Worm (Caenorhabditis elegans) whole organism, early embryonic: ENCODE measurements around the gene Y48B6A.1.

ENCODE experiments used
- B0310.2 ChIP-seq: sonication (generic microtip); optimal IDR thresholded peaks from 2 replicates; lab custom pipeline; 2016; ENCODE audit warnings: mild to moderate bottlenecking, missing genetic modification characterization, missing compliant biosample characterization
- F13C5.2 ChIP-seq: sonication (generic microtip); optimal IDR thresholded peaks from 2 replicates; lab custom pipeline; 2017; ENCODE audit warnings: mild to moderate bottlenecking, missing genetic modification characterization, inconsistent platforms, missing compliant biosample characterization
- aly-1 ChIP-seq: sonication (generic microtip); optimal IDR thresholded peaks from 2 replicates; lab custom pipeline; 2016; ENCODE audit warnings: missing genetic modification characterization, missing compliant biosample characterization
- ama-1 ChIP-seq: fragments of 150-350 bp; optimal IDR thresholded peaks from 2 replicates; lab custom pipeline; 2014
- ceh-13 ChIP-seq: fragments of 200-800 bp; sonication (Bioruptor generic); optimal IDR thresholded peaks from 2 replicates; lab custom pipeline; 2018; ENCODE audit warnings: mild to moderate bottlenecking, missing genetic modification characterization, missing compliant biosample characterization
- ceh-36 ChIP-seq: sonication (generic microtip); optimal IDR thresholded peaks from 2 replicates; lab custom pipeline; 2016; ENCODE audit warnings: missing genetic modification characterization, inconsistent platforms, missing compliant biosample characterization
- ets-7 ChIP-seq: sonication (generic microtip); optimal IDR thresholded peaks from 2 replicates; lab custom pipeline; 2016; ENCODE audit warnings: missing genotype, missing genetic modification characterization, missing compliant biosample characterization
- flt-1 ChIP-seq: fragments of 200-800 bp; sonication (Bioruptor generic); IDR thresholded peaks from 2 replicates; pipeline ENCODE4 v1.3.6; 2022; ENCODE audit warnings: missing genetic modification characterization, missing compliant biosample characterization
- hmbx-1 ChIP-seq: sonication (generic microtip); optimal IDR thresholded peaks from 2 replicates; lab custom pipeline; 2016; ENCODE audit warnings: mild to moderate bottlenecking, missing genetic modification characterization, missing compliant biosample characterization
- hmg-4 ChIP-seq: fragments of 200-800 bp; sonication (Bioruptor generic); optimal IDR thresholded peaks from 2 replicates; lab custom pipeline; 2018; ENCODE audit warnings: mild to moderate bottlenecking, missing genetic modification characterization, missing compliant biosample characterization
- hnd-1 ChIP-seq: sonication (generic microtip); optimal IDR thresholded peaks from 2 replicates; lab custom pipeline; 2016; ENCODE audit warnings: missing genetic modification characterization, missing compliant biosample characterization
- pes-1 ChIP-seq: fragments of 200-800 bp; sonication (Bioruptor generic); IDR thresholded peaks from 2 replicates; pipeline ENCODE4 v1.3.6; 2022; ENCODE audit warnings: missing genetic modification reagents, missing genetic modification characterization, missing compliant biosample characterization
- scrt-1 ChIP-seq: fragments of 200-800 bp; sonication (Bioruptor generic); IDR thresholded peaks from 2 replicates; pipeline ENCODE4 v1.3.6; 2022; ENCODE audit warnings: missing genetic modification characterization, missing compliant biosample characterization
- sea-1 ChIP-seq: fragments of 200-800 bp; sonication (Bioruptor generic); conservative IDR thresholded peaks from 2 replicates; pipeline ENCODE4 v1.3.6; 2022; ENCODE audit warnings: missing genetic modification characterization, missing compliant biosample characterization
- tbx-11 ChIP-seq: fragments of 200-800 bp; sonication (Bioruptor generic); IDR thresholded peaks from 2 replicates; pipeline ENCODE4 v1.3.6; 2022; ENCODE audit warnings: missing genetic modification characterization, missing compliant biosample characterization
- tbx-37 ChIP-seq: fragments of 200-800 bp; sonication (Bioruptor generic); conservative IDR thresholded peaks from 2 replicates; pipeline ENCODE4 v1.3.6; 2022; ENCODE audit warnings: missing genetic modification reagents, missing genetic modification characterization, missing compliant biosample characterization
- tra-4 ChIP-seq: sonication (generic microtip); optimal IDR thresholded peaks from 2 replicates; lab custom pipeline; 2017; ENCODE audit warnings: missing genetic modification characterization, missing compliant biosample characterization

Y48B6A.1 gene

DNA sequence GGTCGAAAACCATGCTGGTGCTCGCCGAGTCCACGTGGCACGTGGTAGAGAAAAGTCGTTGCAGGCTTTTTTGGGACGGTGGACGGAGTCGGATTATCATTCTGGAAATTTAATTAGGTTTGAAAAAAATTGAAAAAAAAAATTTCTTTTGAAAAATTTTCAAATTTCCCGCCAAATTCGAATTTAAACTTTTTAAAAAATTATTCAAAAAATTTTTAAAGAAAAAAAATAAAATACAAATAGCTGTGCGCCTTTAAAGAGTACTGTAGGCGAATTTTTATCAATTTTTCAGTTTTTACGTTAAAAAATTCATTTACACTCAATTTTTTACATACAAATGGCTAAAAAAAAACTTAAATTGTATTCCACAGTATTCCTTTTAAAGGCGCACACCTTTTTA lies 27.3 kb downstream of the Y48B6A.1 start, which contains the start of gene K09E4.3:
Gene K09E4.3 (minus strand): TSS at position 101 of the 400 bp plus-strand sequence.
- TF ChIP-seq tbx-11 (GFP tag; lab: Robert Waterston, UW), result no peak
- no peak for TF ChIP-seq tra-4 (tag; lab: Kevin White, UChicago)
- no peak for TF ChIP-seq ceh-36 (tag; lab: Kevin White, UChicago)
- no peak for TF ChIP-seq flt-1 (GFP tag; lab: Robert Waterston, UW)
- TF ChIP-seq scrt-1, result no peak
- no peak for TF ChIP-seq hmg-4 (GFP tag; lab: Kevin White, UChicago)
- no peak for TF ChIP-seq sea-1 (GFP tag; lab: Robert Waterston, UW)
- no peak for TF ChIP-seq ets-7 (tag; lab: Kevin White, UChicago)
- TF ChIP-seq F13C5.2 (tag; lab: Kevin White, UChicago), result no peak
- TF ChIP-seq aly-1 (tag; lab: Kevin White, UChicago), result no peak
- no peak for TF ChIP-seq hmbx-1 (tag; lab: Kevin White, UChicago)
- TF ChIP-seq pes-1 (GFP tag; lab: Robert Waterston, UW), result no peak
- TF ChIP-seq tbx-37 (GFP tag; lab: Robert Waterston, UW), result no peak
- TF ChIP-seq B0310.2 (tag; lab: Kevin White, UChicago), result no peak
- no peak for TF ChIP-seq ama-1 (lab: Kevin White, UChicago)

DNA sequence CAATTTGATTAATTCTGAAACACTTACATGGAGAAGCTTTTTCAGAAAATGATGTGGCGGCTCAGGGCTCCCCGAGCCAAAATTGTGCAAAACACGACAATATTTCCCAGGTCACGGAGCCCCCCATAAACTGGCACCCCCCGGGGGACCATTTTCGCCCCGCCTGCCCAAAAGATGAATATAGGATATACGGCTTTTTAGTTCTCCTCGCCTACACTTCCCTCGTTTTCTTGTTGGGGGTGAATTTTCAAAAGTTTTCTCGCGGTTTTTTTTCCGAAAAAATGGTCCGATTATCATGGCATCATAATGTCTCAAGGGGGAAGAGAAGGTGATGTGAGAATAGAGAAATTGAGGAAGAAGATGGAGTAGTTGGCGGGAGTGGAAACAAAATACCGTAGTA lies 32.1 kb downstream of the Y48B6A.1 start, which contains the start of gene K09E4.4:
Gene K09E4.4 (minus strand): TSS at position 101 of the 400 bp plus-strand sequence.
- TF ChIP-seq F13C5.2 (tag; lab: Kevin White, UChicago), result no peak

ce11 chrII:14118391-14118790 lies 35.8 kb downstream of the Y48B6A.1 start:
- no peak for TF ChIP-seq scrt-1
- TF ChIP-seq flt-1 (GFP tag; lab: Robert Waterston, UW), result no peak
- no peak for TF ChIP-seq ama-1 (lab: Kevin White, UChicago)
- no peak for TF ChIP-seq tra-4 (tag; lab: Kevin White, UChicago)
- TF ChIP-seq ceh-36 (tag; lab: Kevin White, UChicago), result no peak
- no peak for TF ChIP-seq tbx-37 (GFP tag; lab: Robert Waterston, UW)
- no peak for TF ChIP-seq B0310.2 (tag; lab: Kevin White, UChicago)
- TF ChIP-seq hmg-4 (GFP tag; lab: Kevin White, UChicago), result no peak
- no peak for TF ChIP-seq ets-7 (tag; lab: Kevin White, UChicago)

DNA sequence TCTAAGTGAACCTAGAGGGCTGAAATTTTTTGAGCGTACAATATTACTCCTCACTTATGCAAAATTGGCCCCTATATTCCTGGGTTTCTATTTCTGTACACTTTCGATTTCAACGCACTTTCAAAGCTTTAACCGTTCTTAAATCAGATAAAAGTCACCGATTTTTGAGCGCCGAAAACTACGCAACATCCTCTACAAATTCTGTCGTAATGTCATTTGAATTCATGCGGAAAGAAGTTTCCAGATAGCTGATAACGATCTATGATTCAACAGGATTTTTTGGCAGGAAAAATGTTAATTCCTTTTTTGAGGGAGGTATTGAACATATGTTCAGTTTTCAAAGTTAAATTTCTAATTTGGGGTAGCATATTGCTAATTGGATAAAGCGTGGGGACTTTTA lies 41.3 kb downstream of the Y48B6A.1 start:
- TF ChIP-seq hnd-1 (tag; lab: Kevin White, UChicago) (no peak), tbx-37 (GFP tag; lab: Robert Waterston, UW) (no peak), ets-7 (tag; lab: Kevin White, UChicago) (no peak), F13C5.2 (tag; lab: Kevin White, UChicago) (no peak), pes-1 (GFP tag; lab: Robert Waterston, UW) (no peak), flt-1 (GFP tag; lab: Robert Waterston, UW) (no peak), ceh-13 (GFP tag; lab: Kevin White, UChicago) (no peak), hmbx-1 (tag; lab: Kevin White, UChicago) (no peak), ceh-36 (tag; lab: Kevin White, UChicago) (no peak), hmg-4 (GFP tag; lab: Kevin White, UChicago) (no peak), aly-1 (tag; lab: Kevin White, UChicago) (no peak), tra-4 (tag; lab: Kevin White, UChicago) (no peak), sea-1 (GFP tag; lab: Robert Waterston, UW) (no peak), tbx-11 (GFP tag; lab: Robert Waterston, UW) (no peak), ama-1 (lab: Kevin White, UChicago) (no peak)

DNA sequence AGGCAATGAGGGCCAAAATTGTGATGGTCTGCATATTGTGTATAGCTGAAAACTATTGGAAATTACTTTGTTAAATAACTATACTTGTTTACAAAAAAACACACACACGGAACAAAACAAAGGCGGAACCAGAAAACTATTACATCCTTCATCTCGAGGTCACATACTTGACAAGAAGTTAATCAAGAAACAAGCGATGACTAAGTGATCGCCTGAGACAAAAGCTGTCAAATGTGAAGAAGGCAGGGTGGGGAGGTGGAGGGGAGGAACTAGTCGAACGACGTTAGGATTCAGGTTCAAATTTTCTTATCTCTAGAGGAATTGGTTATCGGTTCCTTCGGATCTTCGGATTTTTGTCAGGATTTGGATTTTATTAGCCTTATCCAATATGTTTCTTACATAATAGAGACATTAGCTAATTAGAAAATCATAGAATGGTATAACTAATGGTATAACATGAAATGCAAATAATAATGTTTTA lies 44.9 kb downstream of the Y48B6A.1 start, which contains the start of gene cpg-7:
Gene cpg-7 (minus strand): TSS at position 51 of the 481 bp plus-strand sequence.
- TF ChIP-seq sea-1 (GFP tag; lab: Robert Waterston, UW) (no peak), flt-1 (GFP tag; lab: Robert Waterston, UW) (no peak), F13C5.2 (tag; lab: Kevin White, UChicago) (no peak), tbx-37 (GFP tag; lab: Robert Waterston, UW) (no peak), tra-4 (tag; lab: Kevin White, UChicago) (no peak), B0310.2 (tag; lab: Kevin White, UChicago) (no peak), scrt-1 (no peak), aly-1 (tag; lab: Kevin White, UChicago) (no peak), ets-7 (tag; lab: Kevin White, UChicago) (no peak), hmg-4 (GFP tag; lab: Kevin White, UChicago) (no peak), ceh-13 (GFP tag; lab: Kevin White, UChicago) (no peak), pes-1 (GFP tag; lab: Robert Waterston, UW) (no peak), ama-1 (lab: Kevin White, UChicago) (no peak), ceh-36 (tag; lab: Kevin White, UChicago) (no peak), hmbx-1 (tag; lab: Kevin White, UChicago) (no peak), hnd-1 (tag; lab: Kevin White, UChicago) (no peak), tbx-11 (GFP tag; lab: Robert Waterston, UW) (no peak)

DNA sequence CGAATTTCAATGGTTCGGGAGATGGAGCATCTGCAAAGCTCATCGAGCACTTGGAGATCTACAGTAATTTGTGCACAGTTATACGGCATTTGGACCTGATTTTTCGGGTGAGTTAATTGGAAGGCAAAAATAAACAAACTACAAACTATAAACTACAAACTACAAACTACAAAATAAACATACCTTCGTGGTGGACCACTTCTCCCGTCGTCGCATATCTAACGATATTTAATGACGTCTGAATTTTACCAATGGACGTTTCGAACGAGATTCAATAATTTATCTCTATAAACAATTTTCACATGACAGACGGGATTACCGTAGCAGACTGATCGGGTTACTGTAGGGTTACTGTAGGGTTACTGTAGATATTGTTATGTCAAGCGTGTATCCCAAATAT lies 48.0 kb downstream of the Y48B6A.1 start:
- TF ChIP-seq F13C5.2 (tag; lab: Kevin White, UChicago) (no peak), tbx-37 (GFP tag; lab: Robert Waterston, UW) (no peak), aly-1 (tag; lab: Kevin White, UChicago) (no peak), hnd-1 (tag; lab: Kevin White, UChicago) (no peak), hmg-4 (GFP tag; lab: Kevin White, UChicago) (no peak), ceh-36 (tag; lab: Kevin White, UChicago) (no peak)

DNA sequence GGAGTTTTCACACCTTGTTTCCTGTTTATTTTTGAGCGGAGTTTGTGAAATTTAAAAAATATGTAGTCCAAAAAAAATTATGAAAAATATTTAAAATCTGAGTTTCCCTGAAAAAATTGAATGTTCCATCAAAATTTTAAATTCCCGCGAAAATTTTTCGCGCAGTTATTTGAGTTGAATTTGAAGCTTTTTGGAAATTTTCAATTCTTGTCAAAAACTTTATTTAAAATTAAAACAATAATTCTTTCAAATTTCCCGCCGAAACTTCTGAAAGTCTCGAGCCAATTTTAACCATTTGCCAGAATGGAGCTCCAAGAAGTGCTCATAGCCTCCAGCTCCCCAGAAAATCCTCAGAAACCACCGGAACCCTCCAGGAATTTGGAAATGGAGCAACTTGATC lies 49.7 kb downstream of the Y48B6A.1 start, which contains the start of gene gur-4:
Gene gur-4 (plus strand): TSS at position 301 of the 400 bp plus-strand sequence.
- TF ChIP-seq sea-1 (GFP tag; lab: Robert Waterston, UW) (no peak), aly-1 (tag; lab: Kevin White, UChicago) (no peak), flt-1 (GFP tag; lab: Robert Waterston, UW) (no peak), hnd-1 (tag; lab: Kevin White, UChicago) (no peak), tbx-11 (GFP tag; lab: Robert Waterston, UW) (no peak), tbx-37 (GFP tag; lab: Robert Waterston, UW) (no peak), pes-1 (GFP tag; lab: Robert Waterston, UW) (no peak)
